Worm (Caenorhabditis elegans): ENCODE measurements around the gene rpl-23.

Gene rpl-23

ce11 chrIII:5711881-5712643 lies 6.1 kb upstream of the rpl-23 start:
- no peak for TF ChIP-seq mls-2 (tag; optimal IDR thresholded peaks at IDR 0.05)
- no peak for TF ChIP-seq mep-1 (tag; optimal IDR thresholded peaks at IDR 0.05)
- no peak for TF ChIP-seq pha-4 (tag; optimal IDR thresholded peaks at IDR 0.05)
- TF ChIP-seq bed-3 (GFP tag; optimal IDR thresholded peaks at IDR 0.05): no peak
- no peak for TF ChIP-seq sptf-1 (tag; optimal IDR thresholded peaks at IDR 0.05)
- TF ChIP-seq nhr-76 (tag; optimal IDR thresholded peaks at IDR 0.05): no peak
- TF ChIP-seq unc-39 (tag; optimal IDR thresholded peaks at IDR 0.05): no peak
- TF ChIP-seq zip-8 (tag; optimal IDR thresholded peaks at IDR 0.05): no peak
- TF ChIP-seq tbx-8 (GFP tag; optimal IDR thresholded peaks at IDR 0.05): no peak
- TF ChIP-seq unc-120 (tag; optimal IDR thresholded peaks at IDR 0.05; ENCODE audit: poor library complexity, severe bottlenecking): no peak
- TF ChIP-seq ces-1 (GFP tag; optimal IDR thresholded peaks at IDR 0.05): no peak
- TF ChIP-seq flh-1 (GFP tag; optimal IDR thresholded peaks at IDR 0.05): no peak
- no peak for TF ChIP-seq ceh-83 (GFP tag; optimal IDR thresholded peaks at IDR 0.05)
- no peak for TF ChIP-seq mab-5 (tag; optimal IDR thresholded peaks at IDR 0.05)

- TF ChIP-seq unc-39 (tag; optimal IDR thresholded peaks at IDR 0.05): no peak
- no peak for TF ChIP-seq bed-3 (GFP tag; optimal IDR thresholded peaks at IDR 0.05)
- no peak for TF ChIP-seq lin-13 (tag; optimal IDR thresholded peaks at IDR 0.05)
- TF ChIP-seq sem-2 (GFP tag; optimal IDR thresholded peaks at IDR 0.05): no peak
- no peak for TF ChIP-seq mab-5 (tag; optimal IDR thresholded peaks at IDR 0.05)
- no peak for TF ChIP-seq sptf-1 (tag; optimal IDR thresholded peaks at IDR 0.05)
- no peak for TF ChIP-seq mls-2 (tag; optimal IDR thresholded peaks at IDR 0.05)
Observed at ce11 chrIII:5711242-5711641, 5.3 kb upstream of the rpl-23 start, which contains the start of gene rbm-26. TSS of gene rbm-26 (plus strand) at chrIII:5711542.

- TF ChIP-seq ham-2 (GFP tag; optimal IDR thresholded peaks at IDR 0.05) (peak; percentile 28), cnd-1 (tag; optimal IDR thresholded peaks at IDR 0.05) (no peak), ces-1 (GFP tag; optimal IDR thresholded peaks at IDR 0.05) (no peak), bed-3 (GFP tag; optimal IDR thresholded peaks at IDR 0.05) (no peak), mep-1 (tag; optimal IDR thresholded peaks at IDR 0.05) (peak; percentile 28), sptf-1 (tag; optimal IDR thresholded peaks at IDR 0.05) (peak; percentile 25)
Observed at ce11 chrIII:5710676-5711075, 4.7 kb upstream of the rpl-23 start.

ce11 chrIII:5710045-5710444 lies 4.1 kb upstream of the rpl-23 start, which contains the start of gene B0336.12:
TSS of gene B0336.12 (minus strand) at chrIII:5710145.
- TF ChIP-seq cnd-1 (tag; optimal IDR thresholded peaks at IDR 0.05) (no peak), drap-1 (GFP tag; optimal IDR thresholded peaks at IDR 0.05) (no peak), nhr-237 (tag; optimal IDR thresholded peaks at IDR 0.05) (no peak), ham-2 (GFP tag; optimal IDR thresholded peaks at IDR 0.05) (no peak), tbx-8 (GFP tag; optimal IDR thresholded peaks at IDR 0.05) (no peak), sem-2 (GFP tag; optimal IDR thresholded peaks at IDR 0.05) (no peak), mls-2 (tag; optimal IDR thresholded peaks at IDR 0.05) (no peak), elt-1 (tag; optimal IDR thresholded peaks at IDR 0.05; ENCODE audit: borderline replicate concordance, insufficient read depth) (no peak), nhr-28 (tag; optimal IDR thresholded peaks at IDR 0.05) (no peak), snpc-4 (tag; optimal IDR thresholded peaks at IDR 0.05) (no peak), zip-8 (tag; optimal IDR thresholded peaks at IDR 0.05) (no peak), ztf-11 (tag; optimal IDR thresholded peaks at IDR 0.05) (no peak), mab-5 (tag; optimal IDR thresholded peaks at IDR 0.05) (no peak), unc-120 (tag; optimal IDR thresholded peaks at IDR 0.05; ENCODE audit: poor library complexity, severe bottlenecking) (no peak), ceh-39 (tag; optimal IDR thresholded peaks at IDR 0.05) (no peak), flh-1 (GFP tag; optimal IDR thresholded peaks at IDR 0.05) (no peak), M03D4.4 (tag; optimal IDR thresholded peaks at IDR 0.05) (no peak), ceh-83 (GFP tag; optimal IDR thresholded peaks at IDR 0.05) (no peak), ceh-43 (GFP tag; optimal IDR thresholded peaks at IDR 0.05) (no peak), lin-13 (tag; optimal IDR thresholded peaks at IDR 0.05) (no peak)

- TF ChIP-seq nhr-237 (tag; optimal IDR thresholded peaks at IDR 0.05): no peak
- TF ChIP-seq cnd-1 (tag; optimal IDR thresholded peaks at IDR 0.05): no peak
- no peak for TF ChIP-seq ceh-43 (GFP tag; optimal IDR thresholded peaks at IDR 0.05)
- peak; percentile 9 for TF ChIP-seq hlh-1 (tag; optimal IDR thresholded peaks at IDR 0.05)
Observed at ce11 chrIII:5709224-5709623, 3.3 kb upstream of the rpl-23 start, which contains the start of gene hpo-28. TSS of gene hpo-28 (minus strand) at chrIII:5709324.

All from whole organism, mixed stage, embryonic.